Worm (Caenorhabditis elegans) whole organism, L4 larva: ENCODE measurements around the gene vars-1.

Source experiments
- daf-12 ChIP-seq: fragments of 150-350 bp; optimal IDR thresholded peaks from 2 replicates; lab custom pipeline; 2014; ENCODE audit warnings: missing biosample characterization, missing genetic modification reagents, missing genetic modification characterization
- hif-1 ChIP-seq, 2 experiments: sonication (generic microtip); optimal IDR thresholded peaks; 2 replicates each; lab custom pipeline; 2016 to 2017; ENCODE audit warnings: missing compliant biosample characterization in 2 of 2, missing genetic modification characterization in 2 of 2, missing genetic modification reagents in 2 of 2, missing genotype in 2 of 2, mild to moderate bottlenecking in 1 of 2
- lin-13 ChIP-seq: fragments of 150-350 bp; optimal IDR thresholded peaks from 2 replicates; lab custom pipeline; 2014; ENCODE audit warnings: missing biosample characterization, missing genetic modification reagents, missing genetic modification characterization
- lin-39 ChIP-seq: fragments of 150-350 bp; optimal IDR thresholded peaks from 2 replicates; lab custom pipeline; 2014; ENCODE audit warnings: missing biosample characterization, missing genetic modification reagents, missing genetic modification characterization
- lsy-2 ChIP-seq, 2 experiments: fragments of 150-350 bp in 1 of 2; sonication (generic microtip) in 1 of 2; optimal IDR thresholded peaks; 2 replicates each; lab custom pipeline; 2014 to 2017; ENCODE audit warnings: missing biosample characterization in 2 of 2, missing genetic modification characterization in 2 of 2
- madf-9 ChIP-seq: fragments of 200-800 bp; sonication (Bioruptor generic); conservative IDR thresholded peaks from 2 replicates; pipeline ENCODE4 v1.3.6; 2022; ENCODE audit warnings: missing genetic modification reagents, missing genetic modification characterization, missing compliant biosample characterization
- mdl-1 ChIP-seq, 2 experiments: fragments of 150-350 bp in 1 of 2; sonication (generic microtip) in 1 of 2; optimal IDR thresholded peaks; 2 replicates each; lab custom pipeline; 2014 to 2017; ENCODE audit warnings: missing biosample characterization in 2 of 2, missing genetic modification characterization in 2 of 2
- nhr-28 ChIP-seq: fragments of 150-350 bp; optimal IDR thresholded peaks from 2 replicates; lab custom pipeline; 2014; ENCODE audit warnings: missing biosample characterization, missing genetic modification characterization
- set-16 ChIP-seq: fragments of 200-800 bp; sonication (Bioruptor generic); IDR thresholded peaks from 2 replicates; pipeline ENCODE4 v1.3.6; 2022; ENCODE audit warnings: missing genetic modification reagents, missing genetic modification characterization, missing compliant biosample characterization
- unc-62 ChIP-seq, 3 experiments: fragments of 150-350 bp in 1 of 3; sonication (generic microtip); optimal IDR thresholded peaks in 2 of 3; peaks in 1 of 3; 1 replicate in 1 of 3; 2 replicates in 2 of 3; lab custom pipeline; 2014 to 2017; ENCODE audit warnings: missing biosample characterization in 3 of 3, missing genetic modification characterization in 3 of 3, missing genetic modification reagents in 3 of 3, missing genotype in 1 of 3

- TF ChIP-seq nhr-28 (tag; lab: Kevin White, UChicago) (no peak), lin-13 (no peak), mdl-1 (tag; optimal IDR thresholded peaks at IDR 0.05; lab: Kevin White, UChicago) (no peak), lin-39 (tag; lab: Kevin White, UChicago) (no peak), hif-1 (tag; optimal IDR thresholded peaks at IDR 0.05; lab: Kevin White, UChicago) (no peak), unc-62 (GFP tag; optimal IDR thresholded peaks at IDR 0.05 in 1 of 2; lab: Kevin White, UChicago) (no peak), unc-62 (tag; optimal IDR thresholded peaks at IDR 0.05; lab: Kevin White, UChicago) (no peak), daf-12 (tag; lab: Kevin White, UChicago) (no peak), lsy-2 (tag; optimal IDR thresholded peaks at IDR 0.05; lab: Kevin White, UChicago) (no peak), set-16 (GFP tag; lab: Robert Waterston, UW) (no peak), madf-9 (GFP tag; lab: Robert Waterston, UW) (no peak)
Measured at ce11 chrV:8046706-8047105, 15.5 kb downstream of the vars-1 start, which contains the start of gene ZC513.3.
